Worm (Caenorhabditis elegans): Measurements from ENCODE around the gene ppk-3.

Gene ppk-3

ce11 chrX:12940811-12941210, 34.6 kb downstream of the ppk-3 start, which contains the start of gene gmap-3:
TSS of gene gmap-3 (minus strand) at chrX:12940958.
- TF ChIP-seq nhr-25 (tag; optimal IDR thresholded peaks at IDR 0.05) (peak; percentile 54), blmp-1 (tag; optimal IDR thresholded peaks at IDR 0.05; ENCODE audit: insufficient read depth) (peak; percentile 85), ZK546.5 (tag; optimal IDR thresholded peaks at IDR 0.05) (no peak), crh-2 (tag; optimal IDR thresholded peaks at IDR 0.05) (no peak)

DNA sequence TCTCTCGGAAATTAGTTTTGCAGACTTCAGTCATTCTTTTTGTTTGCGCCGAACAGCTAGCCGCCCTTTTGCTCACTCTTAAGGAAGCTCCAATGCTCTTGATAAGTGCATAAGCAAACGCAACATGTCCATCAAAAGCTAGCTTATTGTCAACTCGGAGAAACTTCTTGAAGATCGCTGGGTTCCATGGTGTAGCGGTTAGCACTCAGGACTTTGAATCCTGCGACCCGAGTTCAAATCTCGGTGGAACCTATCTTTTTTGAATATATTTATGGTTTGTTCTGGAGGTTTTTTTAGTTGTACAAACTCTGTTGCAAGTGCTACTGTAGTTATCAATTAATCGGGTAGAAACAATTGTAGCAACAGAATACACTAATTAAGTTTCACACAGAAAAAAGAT, 37.9 kb downstream of the ppk-3 start:
- TF ChIP-seq sma-3 (GFP tag; optimal IDR thresholded peaks at IDR 0.05) (no peak), F13H6.1 (tag; optimal IDR thresholded peaks at IDR 0.05) (no peak), C34F6.9 (tag; optimal IDR thresholded peaks at IDR 0.05) (no peak), ztf-1 (GFP tag; conservative IDR thresholded peaks at IDR 0.05) (no peak), egl-27 (tag; optimal IDR thresholded peaks at IDR 0.05) (no peak), mdl-1 (tag; optimal IDR thresholded peaks at IDR 0.05) (no peak), nhr-10 (tag; optimal IDR thresholded peaks at IDR 0.05) (no peak), nhr-23 (tag; optimal IDR thresholded peaks at IDR 0.05) (no peak), ceh-82 (tag; optimal IDR thresholded peaks at IDR 0.05) (no peak), elt-3 (tag; optimal IDR thresholded peaks at IDR 0.05) (no peak), R02D3.7 (tag; optimal IDR thresholded peaks at IDR 0.05) (no peak), nhr-25 (tag; optimal IDR thresholded peaks at IDR 0.05) (no peak), ZK546.5 (tag; optimal IDR thresholded peaks at IDR 0.05) (no peak), alr-1 (tag; optimal IDR thresholded peaks at IDR 0.05) (no peak), nhr-12 (tag; optimal IDR thresholded peaks at IDR 0.05) (no peak), nhr-77 (tag; optimal IDR thresholded peaks at IDR 0.05) (no peak), lin-11 (tag; optimal IDR thresholded peaks at IDR 0.05) (no peak), mab-5 (tag; optimal IDR thresholded peaks at IDR 0.05) (no peak), lsy-2 (tag; optimal IDR thresholded peaks at IDR 0.05) (no peak), fos-1 (tag; optimal IDR thresholded peaks at IDR 0.05) (no peak)

ce11 chrX:12935694-12936093, 39.8 kb downstream of the ppk-3 start:
- TF ChIP-seq C34F6.9 (tag; optimal IDR thresholded peaks at IDR 0.05) (no peak), unc-39 (tag; optimal IDR thresholded peaks at IDR 0.05) (no peak), peb-1 (tag; optimal IDR thresholded peaks at IDR 0.05) (no peak), ztf-11 (tag; optimal IDR thresholded peaks at IDR 0.05) (no peak), mbf-1 (tag; optimal IDR thresholded peaks at IDR 0.05) (no peak), lsy-2 (tag; optimal IDR thresholded peaks at IDR 0.05) (no peak), ztf-4 (tag; optimal IDR thresholded peaks at IDR 0.05) (no peak), nhr-21 (tag; optimal IDR thresholded peaks at IDR 0.05) (no peak), mab-5 (tag; optimal IDR thresholded peaks at IDR 0.05) (no peak), nhr-237 (tag; optimal IDR thresholded peaks at IDR 0.05) (no peak), zag-1 (tag; optimal IDR thresholded peaks at IDR 0.05) (no peak), blmp-1 (tag; optimal IDR thresholded peaks at IDR 0.05; ENCODE audit: insufficient read depth) (no peak), crh-2 (tag; optimal IDR thresholded peaks at IDR 0.05) (no peak), mdl-1 (tag; optimal IDR thresholded peaks at IDR 0.05) (no peak), snpc-4 (tag; optimal IDR thresholded peaks at IDR 0.05) (no peak), sem-4 (tag; optimal IDR thresholded peaks at IDR 0.05) (no peak), elt-1 (tag; optimal IDR thresholded peaks at IDR 0.05) (no peak), sma-3 (GFP tag; optimal IDR thresholded peaks at IDR 0.05) (no peak), ceh-16 (tag; optimal IDR thresholded peaks at IDR 0.05) (no peak)

- TF ChIP-seq lsy-2 (tag; optimal IDR thresholded peaks at IDR 0.05) (no peak), nhr-129 (tag; optimal IDR thresholded peaks at IDR 0.05) (no peak), nhr-21 (tag; optimal IDR thresholded peaks at IDR 0.05) (peak; percentile 50), nhr-25 (tag; optimal IDR thresholded peaks at IDR 0.05) (peak; percentile 34), ceh-16 (tag; optimal IDR thresholded peaks at IDR 0.05) (peak; percentile 36), blmp-1 (tag; optimal IDR thresholded peaks at IDR 0.05; ENCODE audit: insufficient read depth) (peak; percentile 48), ZK546.5 (tag; optimal IDR thresholded peaks at IDR 0.05) (no peak)
These were observed 40.7 kb downstream of the ppk-3 start, which contains the start of gene gmap-1 for ce11 chrX:12934768-12935167. TSS of gene gmap-1 (minus strand) at chrX:12934978.

DNA sequence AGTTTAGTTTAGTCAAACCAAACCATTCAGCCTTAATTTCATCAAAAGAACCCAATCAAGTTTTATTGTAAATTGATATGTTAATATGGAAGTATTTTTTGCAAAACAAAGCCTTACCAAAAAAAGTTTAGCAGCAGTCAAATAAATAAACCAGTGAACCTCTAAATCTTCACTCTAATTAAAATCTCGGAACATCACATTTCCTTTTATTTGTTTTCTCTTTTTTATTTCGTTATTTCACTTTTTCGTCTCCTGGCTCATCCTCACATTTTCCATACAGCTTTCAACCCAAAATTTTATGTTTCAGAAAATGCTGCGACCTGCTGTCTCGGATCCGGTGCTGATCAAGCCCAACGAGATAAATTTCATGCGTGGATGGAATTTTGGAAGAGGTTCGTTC, 45.5 kb downstream of the ppk-3 start, which contains the start of gene C34E7.3:
TSS of gene C34E7.3 (plus strand) at position 301 of the 400 bp plus-strand sequence.
- TF ChIP-seq lin-11 (tag; optimal IDR thresholded peaks at IDR 0.05) (no peak), ztf-1 (GFP tag; conservative IDR thresholded peaks at IDR 0.05) (no peak), nhr-21 (tag; optimal IDR thresholded peaks at IDR 0.05) (no peak), lsy-2 (tag; optimal IDR thresholded peaks at IDR 0.05) (no peak), unc-39 (tag; optimal IDR thresholded peaks at IDR 0.05) (no peak), dmd-4 (tag; optimal IDR thresholded peaks at IDR 0.05) (no peak), gmeb-1 (tag; optimal IDR thresholded peaks at IDR 0.05) (no peak), zag-1 (tag; optimal IDR thresholded peaks at IDR 0.05) (no peak), mdl-1 (tag; optimal IDR thresholded peaks at IDR 0.05) (no peak), ztf-4 (tag; optimal IDR thresholded peaks at IDR 0.05) (no peak), unc-55 (GFP tag; optimal IDR thresholded peaks at IDR 0.05) (no peak), nhr-10 (tag; optimal IDR thresholded peaks at IDR 0.05) (no peak), egl-27 (tag; optimal IDR thresholded peaks at IDR 0.05) (no peak), ZK546.5 (tag; optimal IDR thresholded peaks at IDR 0.05) (no peak), crh-2 (tag; optimal IDR thresholded peaks at IDR 0.05) (no peak), nhr-237 (tag; optimal IDR thresholded peaks at IDR 0.05) (no peak), ama-1 (optimal IDR thresholded peaks at IDR 0.05) (no peak), sma-9 (GFP tag; optimal IDR thresholded peaks at IDR 0.05) (no peak), sma-9 (tag; optimal IDR thresholded peaks at IDR 0.05) (no peak)

All from whole organism, L2 larva.